Worm (Caenorhabditis elegans): ENCODE results near the gene C14B9.10.

- TF ChIP-seq lin-13 (GFP tag; optimal IDR thresholded peaks at IDR 0.05) (no peak), ces-1 (GFP tag; optimal IDR thresholded peaks at IDR 0.05) (no peak), nhr-237 (tag; optimal IDR thresholded peaks at IDR 0.05) (no peak), ceh-82 (tag; optimal IDR thresholded peaks at IDR 0.05) (no peak), isw-1 (GFP tag; IDR thresholded peaks at IDR 0.05) (no peak)
Observed at ce11 chrIII:8172609-8173133, 42.0 kb downstream of the C14B9.10 start.

Measured in whole organism, L1 larva.